Fruit fly (Drosophila melanogaster) whole organism, prepupa: ENCODE data around the gene Ldsdh1.
A peak's percentile ranks its signal among the peaks of the same experiment; 100 is the strongest.

Experiments
- Blimp-1 ChIP-seq: fragments of 200-800 bp; sonication (Bioruptor generic); optimal IDR thresholded peaks from 3 replicates; lab custom pipeline; 2017; ENCODE audit warnings: missing biosample characterization, missing genetic modification characterization, mild to moderate bottlenecking, moderate library complexity, missing genetic modification reagents
- CG10631 ChIP-seq: fragments of 200-800 bp; sonication (Bioruptor generic); optimal IDR thresholded peaks from 2 replicates; lab custom pipeline; 2016; ENCODE audit warnings: missing biosample characterization, missing genetic modification characterization
- CG10669 ChIP-seq: fragments of 200-800 bp; sonication (Bioruptor generic); optimal IDR thresholded peaks from 3 replicates; lab custom pipeline; 2018; ENCODE audit warnings: missing biosample characterization, mild to moderate bottlenecking, missing genetic modification characterization, moderate library complexity
- CG11762 ChIP-seq: fragments of 200-800 bp; sonication (Bioruptor generic); optimal IDR thresholded peaks from 3 replicates; lab custom pipeline; 2016; ENCODE audit warnings: missing biosample characterization, missing genetic modification characterization; ENCODE audit not compliant: insufficient read depth
- CG11902 ChIP-seq: fragments of 200-800 bp; sonication (Bioruptor generic); optimal IDR thresholded peaks from 3 replicates; lab custom pipeline; 2016; ENCODE audit warnings: missing biosample characterization, missing genetic modification characterization
- CG15336 ChIP-seq: fragments of 200-800 bp; sonication (Bioruptor generic); IDR thresholded peaks from 2 replicates; pipeline ENCODE4 v1.3.6; 2022; ENCODE audit warnings: missing biosample characterization, missing genetic modification characterization
- CG1621 ChIP-seq: fragments of 200-800 bp; sonication (Bioruptor generic); optimal IDR thresholded peaks from 3 replicates; lab custom pipeline; 2018; ENCODE audit warnings: missing biosample characterization, mild to moderate bottlenecking, missing genetic modification characterization
- CG16779 ChIP-seq: fragments of 200-800 bp; sonication (Bioruptor generic); optimal IDR thresholded peaks from 3 replicates; lab custom pipeline; 2017; ENCODE audit warnings: missing biosample characterization, mild to moderate bottlenecking, missing genetic modification characterization
- CG31627 ChIP-seq: fragments of 200-800 bp; sonication (Bioruptor generic); optimal IDR thresholded peaks from 3 replicates; lab custom pipeline; 2016; ENCODE audit warnings: missing biosample characterization, missing genetic modification characterization
- CG32006 ChIP-seq: fragments of 200-800 bp; sonication (Bioruptor generic); optimal IDR thresholded peaks from 3 replicates; lab custom pipeline; 2017; ENCODE audit warnings: missing biosample characterization, mild to moderate bottlenecking, missing genetic modification characterization
- CG34406 ChIP-seq: fragments of 200-800 bp; sonication (Bioruptor generic); optimal IDR thresholded peaks from 3 replicates; lab custom pipeline; 2016; ENCODE audit warnings: missing biosample characterization, missing genetic modification characterization
- CG3919 ChIP-seq: fragments of 200-800 bp; sonication (Bioruptor generic); optimal IDR thresholded peaks from 3 replicates; lab custom pipeline; 2016; ENCODE audit warnings: missing biosample characterization, missing genetic modification characterization
- CG6163 ChIP-seq: fragments of 200-800 bp; sonication (Bioruptor generic); IDR thresholded peaks from 3 replicates; pipeline ENCODE4 v1.3.6; 2022; ENCODE audit warnings: missing biosample characterization, missing genetic modification characterization
- CG6276 ChIP-seq: fragments of 200-800 bp; sonication (Bioruptor generic); optimal IDR thresholded peaks from 2 replicates; lab custom pipeline; 2017; ENCODE audit warnings: missing biosample characterization, mild to moderate bottlenecking, missing genetic modification characterization
- CG6792 ChIP-seq: fragments of 200-800 bp; sonication (Bioruptor generic); optimal IDR thresholded peaks from 3 replicates; lab custom pipeline; 2016; ENCODE audit warnings: missing biosample characterization, missing genetic modification characterization
- CG6854 ChIP-seq: fragments of 200-800 bp; sonication (Bioruptor generic); optimal IDR thresholded peaks from 2 replicates; lab custom pipeline; 2017; ENCODE audit warnings: missing biosample characterization, mild to moderate bottlenecking, missing genetic modification characterization
- CG7368 ChIP-seq: fragments of 200-800 bp; sonication (Bioruptor generic); optimal IDR thresholded peaks from 3 replicates; lab custom pipeline; 2016; ENCODE audit warnings: missing biosample characterization, missing genetic modification characterization
- CG8119 ChIP-seq: fragments of 200-800 bp; sonication (Bioruptor generic); IDR thresholded peaks from 3 replicates; pipeline ENCODE4 v1.3.6; 2022; ENCODE audit warnings: missing biosample characterization, missing genetic modification characterization
- CG9139 ChIP-seq: fragments of 200-800 bp; sonication (Bioruptor generic); optimal IDR thresholded peaks from 3 replicates; lab custom pipeline; 2017; ENCODE audit warnings: missing biosample characterization, mild to moderate bottlenecking, missing genetic modification characterization
- Eip75B ChIP-seq: fragments of 200-800 bp; sonication (Bioruptor generic); optimal IDR thresholded peaks from 3 replicates; lab custom pipeline; 2016; ENCODE audit warnings: missing biosample characterization, missing genetic modification characterization
- Eip78C ChIP-seq: fragments of 200-800 bp; sonication (Bioruptor generic); peaks from one replicate; lab custom pipeline; 2016; ENCODE audit warnings: missing biosample characterization, missing genetic modification characterization
- Eip93F ChIP-seq: fragments of 200-800 bp; sonication (Bioruptor generic); optimal IDR thresholded peaks from 2 replicates; lab custom pipeline; 2016; ENCODE audit warnings: missing biosample characterization, mild to moderate bottlenecking, missing genetic modification characterization
- Gug ChIP-seq: fragments of 200-800 bp; sonication (Bioruptor generic); IDR thresholded peaks from 2 replicates; pipeline ENCODE4 v1.3.6; 2022; ENCODE audit warnings: missing biosample characterization, missing genetic modification characterization
- Hr38 ChIP-seq: sonication (Bioruptor generic); optimal IDR thresholded peaks from 2 replicates; lab custom pipeline; 2016; ENCODE audit warnings: missing biosample characterization, missing genetic modification characterization
- Hr39 ChIP-seq: fragments of 200-800 bp; sonication (Bioruptor generic); optimal IDR thresholded peaks from 2 replicates; lab custom pipeline; 2016; ENCODE audit warnings: missing biosample characterization, missing genetic modification characterization
- Hr4 ChIP-seq: fragments of 200-800 bp; sonication (Bioruptor generic); optimal IDR thresholded peaks from 3 replicates; lab custom pipeline; 2016; ENCODE audit warnings: missing biosample characterization, missing genetic modification characterization
- Met ChIP-seq: fragments of 200-800 bp; sonication (Bioruptor generic); optimal IDR thresholded peaks from 3 replicates; lab custom pipeline; 2016; ENCODE audit warnings: missing biosample characterization, missing genetic modification characterization
- OdsH ChIP-seq: fragments of 200-800 bp; sonication (Bioruptor generic); optimal IDR thresholded peaks from 3 replicates; lab custom pipeline; 2016; ENCODE audit warnings: missing biosample characterization, missing genetic modification characterization
- Smox ChIP-seq: fragments of 200-800 bp; sonication (Bioruptor generic); optimal IDR thresholded peaks from 3 replicates; lab custom pipeline; 2016; ENCODE audit warnings: missing biosample characterization, missing genetic modification characterization
- Sox102F ChIP-seq: fragments of 200-800 bp; sonication (Bioruptor generic); optimal IDR thresholded peaks from 2 replicates; lab custom pipeline; 2016; ENCODE audit warnings: missing biosample characterization, mild to moderate bottlenecking, missing genetic modification characterization
- Sox14 ChIP-seq: fragments of 200-800 bp; sonication (Bioruptor generic); optimal IDR thresholded peaks from 3 replicates; lab custom pipeline; 2016; ENCODE audit warnings: missing biosample characterization, missing genetic modification characterization
- Sox15 ChIP-seq: fragments of 200-800 bp; sonication (Bioruptor generic); optimal IDR thresholded peaks from 3 replicates; lab custom pipeline; 2016; ENCODE audit warnings: missing biosample characterization, missing genetic modification characterization
- dac ChIP-seq: fragments of 200-800 bp; sonication (Bioruptor generic); optimal IDR thresholded peaks from 2 replicates; lab custom pipeline; 2017; ENCODE audit warnings: missing biosample characterization, mild to moderate bottlenecking, missing genetic modification characterization
- dsx ChIP-seq: fragments of 200-800 bp; optimal IDR thresholded peaks from 3 replicates; lab custom pipeline; 2019; ENCODE audit warnings: missing biosample characterization, mild to moderate bottlenecking, missing genetic modification characterization, moderate library complexity; ENCODE audit not compliant: poor library complexity, severe bottlenecking
- eg ChIP-seq: fragments of 200-800 bp; sonication (Bioruptor generic); IDR thresholded peaks from 3 replicates; pipeline ENCODE4 v1.3.6; 2022; ENCODE audit warnings: missing biosample characterization, missing genetic modification characterization
- esn ChIP-seq: fragments of 200-800 bp; sonication (Bioruptor generic); optimal IDR thresholded peaks from 2 replicates; lab custom pipeline; 2016; ENCODE audit warnings: missing biosample characterization, mild to moderate bottlenecking, missing genetic modification characterization, moderate library complexity
- fd59A ChIP-seq: fragments of 200-800 bp; sonication (Bioruptor generic); optimal IDR thresholded peaks from 2 replicates; lab custom pipeline; 2017; ENCODE audit warnings: missing biosample characterization, mild to moderate bottlenecking, missing genetic modification characterization, missing genetic modification reagents
- fd85E ChIP-seq: fragments of 200-800 bp; sonication (Bioruptor generic); optimal IDR thresholded peaks from 3 replicates; lab custom pipeline; 2016; ENCODE audit warnings: missing biosample characterization, missing genetic modification characterization
- pdm3 ChIP-seq: fragments of 200-800 bp; sonication (Bioruptor generic); optimal IDR thresholded peaks from 3 replicates; lab custom pipeline; 2016; ENCODE audit warnings: missing biosample characterization, missing genetic modification characterization
- salr ChIP-seq, 2 experiments: fragments of 200-800 bp; sonication (Bioruptor generic); optimal IDR thresholded peaks; 3 replicates each; lab custom pipeline; 2016 to 2018; ENCODE audit warnings: missing biosample characterization in 2 of 2, missing genetic modification characterization in 2 of 2, mild to moderate bottlenecking in 1 of 2
- spab ChIP-seq: fragments of 200-800 bp; sonication (Bioruptor generic); optimal IDR thresholded peaks from 2 replicates; lab custom pipeline; 2017; ENCODE audit warnings: missing biosample characterization, mild to moderate bottlenecking, missing genetic modification characterization, missing genetic modification reagents
- ss ChIP-seq, 2 experiments: fragments of 200-800 bp; sonication (Bioruptor generic); optimal IDR thresholded peaks; 2 replicates in 1 of 2; 3 replicates in 1 of 2; lab custom pipeline; 2017 to 2018; ENCODE audit warnings: mild to moderate bottlenecking in 2 of 2, missing biosample characterization in 2 of 2, missing genetic modification characterization in 2 of 2, moderate library complexity in 1 of 2
- svp ChIP-seq: fragments of 200-800 bp; sonication (Bioruptor generic); peaks from one replicate; lab custom pipeline; 2016; ENCODE audit warnings: missing biosample characterization, missing genetic modification characterization
- topi ChIP-seq: fragments of 200-800 bp; sonication (Bioruptor generic); optimal IDR thresholded peaks from 3 replicates; lab custom pipeline; 2016; ENCODE audit warnings: missing biosample characterization, missing genetic modification characterization

Ldsdh1 gene

dm6 chrX:8060921-8061270, 20.5 kb downstream of the Ldsdh1 start (continued):
- TF ChIP-seq dac (GFP tag; lab: Kevin White, UChicago) (no peak), Smox (GFP tag; lab: Kevin White, UChicago) (no peak), CG11902 (no peak), salr (GFP tag; optimal IDR thresholded peaks at IDR 0.05; lab: Kevin White, UChicago) (no peak), CG10631 (GFP tag; lab: Kevin White, UChicago) (no peak), Hr4 (no peak), CG7368 (no peak), CG11762 (no peak), CG34406 (GFP tag; lab: Kevin White, UChicago) (no peak), Hr39 (no peak), Eip75B (no peak), CG15336 (GFP tag; lab: Robert Waterston, UW) (peak; percentile 54; the same call in 1 of the 2 replicates), Hr38 (no peak)
- TF ChIP-seq, all 60 proteins: peak for 12

- TF ChIP-seq CG32006 (GFP tag; lab: Kevin White, UChicago) = peak; percentile 12
- peak; percentile 53 for TF ChIP-seq Eip78C (GFP tag; lab: Kevin White, UChicago)
- no peak for TF ChIP-seq Blimp-1
- TF ChIP-seq ss (GFP tag; optimal IDR thresholded peaks at IDR 0.05; lab: Kevin White, UChicago) = peak in 1 of 2 experiments; percentile 17
- peak; percentile 51 for TF ChIP-seq Sox14 (GFP tag; lab: Kevin White, UChicago)
- peak; percentile 84 for TF ChIP-seq svp
- TF ChIP-seq CG8119 (GFP tag; lab: Robert Waterston, UW) = 0 out of 3 replicates have a peak, but pooled peaks have one; percentile 37
- peak; percentile 21 for TF ChIP-seq pdm3
- TF ChIP-seq CG6854 = no peak
- peak; percentile 21; the same call in 1 of the 3 replicates for TF ChIP-seq CG6163
- no peak for TF ChIP-seq fd85E (GFP tag; lab: Kevin White, UChicago)
- peak; percentile 1 for TF ChIP-seq Met (GFP tag; lab: Kevin White, UChicago)
- TF ChIP-seq CG6276 (GFP tag; lab: Kevin White, UChicago) = no peak
- TF ChIP-seq Gug = 0 out of 2 replicates have a peak, but pooled peaks have one; percentile 11
Observed at dm6 chrX:8060148-8060920, 21.1 kb downstream of the Ldsdh1 start.

dm6 chrX:8059629-8060028, 21.8 kb downstream of the Ldsdh1 start:
- no peak for TF ChIP-seq Eip93F (GFP tag; lab: Kevin White, UChicago)
- TF ChIP-seq CG6163 = 0 out of 3 replicates have a peak, but pooled peaks have one; percentile 14

- TF ChIP-seq CG3919 (GFP tag; lab: Kevin White, UChicago) = no peak
- TF ChIP-seq eg (GFP tag; lab: Robert Waterston, UW) = peak; percentile 58; the same call in 2 of the 3 replicates
- TF ChIP-seq CG31627 (GFP tag; lab: Kevin White, UChicago) = no peak
- no peak for TF ChIP-seq Hr38
- no peak for TF ChIP-seq dsx
- no peak for TF ChIP-seq fd59A (GFP tag; lab: Kevin White, UChicago)
- TF ChIP-seq Sox14 (GFP tag; lab: Kevin White, UChicago) = peak; percentile 17
- no peak for TF ChIP-seq esn (GFP tag; lab: Kevin White, UChicago)
- TF ChIP-seq CG15336 (GFP tag; lab: Robert Waterston, UW) = peak; percentile 37
- TF ChIP-seq Smox (GFP tag; lab: Kevin White, UChicago) = no peak
- peak; percentile 12 for TF ChIP-seq Eip75B
- TF ChIP-seq Gug = no peak
- peak; percentile 67; the same call in 2 of the 3 replicates for TF ChIP-seq CG6163
- TF ChIP-seq CG16779 = no peak
- no peak for TF ChIP-seq Sox15 (GFP tag; lab: Kevin White, UChicago)
- TF ChIP-seq dac (GFP tag; lab: Kevin White, UChicago) = no peak
- no peak for TF ChIP-seq topi
- TF ChIP-seq spab (GFP tag; lab: Kevin White, UChicago) = no peak
- TF ChIP-seq Sox102F (GFP tag; lab: Kevin White, UChicago) = no peak
- TF ChIP-seq svp = no peak
- TF ChIP-seq CG10631 (GFP tag; lab: Kevin White, UChicago) = no peak
- TF ChIP-seq CG1621 (tag; lab: Kevin White, UChicago) = peak; percentile 24
- peak; percentile 24 to 49 for TF ChIP-seq ss (GFP tag; optimal IDR thresholded peaks at IDR 0.05; lab: Kevin White, UChicago)
- no peak for TF ChIP-seq CG6792
- no peak for TF ChIP-seq CG9139 (GFP tag; lab: Kevin White, UChicago)
- TF ChIP-seq OdsH (GFP tag; lab: Kevin White, UChicago) = no peak
- TF ChIP-seq CG10669 (GFP tag; lab: Kevin White, UChicago) = no peak
- TF ChIP-seq CG8119 (GFP tag; lab: Robert Waterston, UW) = peak; percentile 62
Observed at dm6 chrX:8058446-8058900, 22.9 kb downstream of the Ldsdh1 start.
